Worm (Caenorhabditis elegans) whole organism, L2 larva: ENCODE measurements around the gene tmed-13.

Experiments used
- C34F6.9 ChIP-seq: fragments of 150-350 bp; optimal IDR thresholded peaks from 2 replicates; lab custom pipeline; 2014; ENCODE audit warnings: missing biosample characterization, missing genetic modification characterization
- F13H6.1 ChIP-seq: sonication (generic microtip); optimal IDR thresholded peaks from 2 replicates; lab custom pipeline; 2016; ENCODE audit warnings: missing genetic modification characterization, missing compliant biosample characterization
- Y55F3AM.14 ChIP-seq: fragments of 200-800 bp; sonication (Bioruptor generic); optimal IDR thresholded peaks from 2 replicates; lab custom pipeline; 2018; ENCODE audit warnings: mild to moderate bottlenecking, missing genetic modification characterization, missing compliant biosample characterization
- ama-1 ChIP-seq: fragments of 150-350 bp; optimal IDR thresholded peaks from 2 replicates; lab custom pipeline; 2018; ENCODE audit warnings: inconsistent platforms
- blmp-1 ChIP-seq: sonication (generic microtip); optimal IDR thresholded peaks from 2 replicates; lab custom pipeline; 2017; ENCODE audit warnings: missing genetic modification characterization, mild to moderate bottlenecking, missing compliant biosample characterization, antibody characterized with exemption, moderate library complexity; ENCODE audit not compliant: insufficient read depth
- ceh-82 ChIP-seq: fragments of 150-350 bp; optimal IDR thresholded peaks from 2 replicates; lab custom pipeline; 2014; ENCODE audit warnings: missing biosample characterization, missing genetic modification characterization
- crh-2 ChIP-seq: sonication (generic microtip); optimal IDR thresholded peaks from 2 replicates; lab custom pipeline; 2017; ENCODE audit warnings: missing biosample characterization, missing genetic modification characterization
- dmd-4 ChIP-seq: sonication (generic microtip); optimal IDR thresholded peaks from 2 replicates; lab custom pipeline; 2017; ENCODE audit warnings: missing biosample characterization, missing genetic modification characterization
- egl-27 ChIP-seq: sonication (generic microtip); optimal IDR thresholded peaks from 3 replicates; lab custom pipeline; 2017; ENCODE audit warnings: missing biosample characterization, missing genetic modification reagents, missing genetic modification characterization
- elt-3 ChIP-seq: sonication (generic microtip); optimal IDR thresholded peaks from 2 replicates; lab custom pipeline; 2017; ENCODE audit warnings: missing biosample characterization, missing genetic modification characterization
- fos-1 ChIP-seq: fragments of 150-350 bp; optimal IDR thresholded peaks from 2 replicates; lab custom pipeline; 2014; ENCODE audit warnings: missing biosample characterization, missing genetic modification characterization
- gmeb-1 ChIP-seq: fragments of 150-350 bp; optimal IDR thresholded peaks from 2 replicates; lab custom pipeline; 2014; ENCODE audit warnings: missing biosample characterization, missing genetic modification characterization
- lin-13 ChIP-seq: fragments of 150-350 bp; optimal IDR thresholded peaks from 2 replicates; lab custom pipeline; 2014; ENCODE audit warnings: missing biosample characterization, missing genetic modification reagents, missing genetic modification characterization
- lsy-2 ChIP-seq, 2 experiments: fragments of 150-350 bp in 1 of 2; sonication (generic microtip) in 1 of 2; optimal IDR thresholded peaks; 2 replicates each; lab custom pipeline; 2014 to 2017; ENCODE audit warnings: missing biosample characterization in 2 of 2, missing genetic modification characterization in 2 of 2
- mab-5 ChIP-seq: fragments of 150-350 bp; optimal IDR thresholded peaks from 2 replicates; lab custom pipeline; 2014; ENCODE audit warnings: missing biosample characterization, missing genetic modification characterization
- mbf-1 ChIP-seq: sonication (generic microtip); optimal IDR thresholded peaks from 2 replicates; lab custom pipeline; 2017; ENCODE audit warnings: missing biosample characterization, missing genetic modification characterization
- nhr-129 ChIP-seq: fragments of 150-350 bp; optimal IDR thresholded peaks from 2 replicates; lab custom pipeline; 2014; ENCODE audit warnings: missing biosample characterization, missing genetic modification characterization
- nhr-21 ChIP-seq: fragments of 150-350 bp; optimal IDR thresholded peaks from 2 replicates; lab custom pipeline; 2014; ENCODE audit warnings: missing biosample characterization, missing genetic modification characterization
- nhr-237 ChIP-seq: fragments of 150-350 bp; optimal IDR thresholded peaks from 2 replicates; lab custom pipeline; 2014; ENCODE audit warnings: missing biosample characterization, missing genetic modification characterization
- nhr-25 ChIP-seq: fragments of 150-350 bp; sonication (generic microtip); optimal IDR thresholded peaks from 3 replicates; lab custom pipeline; 2014; ENCODE audit warnings: missing biosample characterization, missing genetic modification characterization
- nhr-6 ChIP-seq: fragments of 150-350 bp; optimal IDR thresholded peaks from 2 replicates; lab custom pipeline; 2014; ENCODE audit warnings: missing biosample characterization, missing genetic modification characterization
- nhr-77 ChIP-seq: fragments of 150-350 bp; optimal IDR thresholded peaks from 2 replicates; lab custom pipeline; 2014; ENCODE audit warnings: missing biosample characterization, missing genetic modification characterization
- peb-1 ChIP-seq: fragments of 150-350 bp; optimal IDR thresholded peaks from 2 replicates; lab custom pipeline; 2014; ENCODE audit warnings: missing biosample characterization, missing genetic modification characterization
- sem-4 ChIP-seq: fragments of 150-350 bp; optimal IDR thresholded peaks from 2 replicates; lab custom pipeline; 2014; ENCODE audit warnings: missing biosample characterization, missing genetic modification reagents, missing genetic modification characterization
- skn-1 ChIP-seq: sonication (generic microtip); optimal IDR thresholded peaks from 2 replicates; lab custom pipeline; 2017; ENCODE audit warnings: missing biosample characterization, missing genetic modification characterization
- sma-3 ChIP-seq: sonication (generic microtip); optimal IDR thresholded peaks from 2 replicates; lab custom pipeline; 2016; ENCODE audit warnings: missing genetic modification reagents, missing genetic modification characterization, missing compliant biosample characterization
- sma-9 ChIP-seq, 2 experiments: fragments of 150-350 bp in 1 of 2; sonication (generic microtip) in 1 of 2; optimal IDR thresholded peaks; 2 replicates each; lab custom pipeline; 2014 to 2016; ENCODE audit warnings: missing genetic modification characterization in 2 of 2, mild to moderate bottlenecking in 1 of 2, missing biosample characterization in 1 of 2, missing compliant biosample characterization in 1 of 2, missing genetic modification reagents in 1 of 2, moderate library complexity in 1 of 2
- snpc-4 ChIP-seq: fragments of 150-350 bp; optimal IDR thresholded peaks from 2 replicates; lab custom pipeline; 2014; ENCODE audit warnings: missing biosample characterization, missing genetic modification characterization
- unc-39 ChIP-seq: fragments of 150-350 bp; optimal IDR thresholded peaks from 2 replicates; lab custom pipeline; 2014; ENCODE audit warnings: missing biosample characterization, missing genetic modification characterization
- unc-55 ChIP-seq: fragments of 150-350 bp; sonication (generic microtip); optimal IDR thresholded peaks from 3 replicates; lab custom pipeline; 2014; ENCODE audit warnings: missing biosample characterization, missing genetic modification reagents, missing genetic modification characterization
- unc-62 ChIP-seq: fragments of 150-350 bp; optimal IDR thresholded peaks from 2 replicates; lab custom pipeline; 2014; ENCODE audit warnings: missing biosample characterization, missing genetic modification reagents, missing genetic modification characterization
- zag-1 ChIP-seq: fragments of 150-350 bp; optimal IDR thresholded peaks from 2 replicates; lab custom pipeline; 2014; ENCODE audit warnings: missing biosample characterization, missing genetic modification characterization
- ztf-1 ChIP-seq: fragments of 200-800 bp; sonication (Bioruptor generic); conservative IDR thresholded peaks from 2 replicates; pipeline ENCODE4 v1.3.6; 2022; ENCODE audit warnings: missing genetic modification characterization, missing compliant biosample characterization
- ztf-11 ChIP-seq: sonication (generic microtip); optimal IDR thresholded peaks from 2 replicates; lab custom pipeline; 2017; ENCODE audit warnings: missing biosample characterization, missing genetic modification characterization
- ztf-4 ChIP-seq: fragments of 150-350 bp; optimal IDR thresholded peaks from 2 replicates; lab custom pipeline; 2014; ENCODE audit warnings: missing biosample characterization, missing genetic modification characterization

The tmed-13 gene

DNA sequence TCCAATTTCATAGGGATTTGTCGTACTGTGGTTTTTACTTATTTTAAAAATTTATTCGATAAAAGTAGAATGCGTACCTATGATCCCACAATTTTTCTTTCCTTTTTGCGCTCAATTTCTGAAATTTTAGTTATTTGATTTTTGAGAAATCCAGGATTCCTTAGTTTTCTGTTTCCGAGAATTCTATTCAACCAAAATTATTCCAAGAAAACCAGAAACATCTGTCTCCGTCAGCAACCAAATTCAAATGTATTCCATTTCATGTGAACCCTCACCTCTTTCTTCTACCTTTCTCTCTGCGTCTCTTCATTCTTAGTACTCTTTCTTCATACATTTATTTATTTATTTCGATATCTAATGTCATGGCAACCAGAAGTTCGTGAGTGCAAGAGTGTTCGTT lies 40.6 kb upstream of the tmed-13 start:
- TF ChIP-seq lin-13 (GFP tag; lab: Kevin White, UChicago) (no peak), gmeb-1 (tag; lab: Kevin White, UChicago) (no peak), mbf-1 (tag; lab: Kevin White, UChicago) (no peak), sem-4 (no peak), peb-1 (tag; lab: Kevin White, UChicago) (no peak), nhr-21 (tag; lab: Kevin White, UChicago) (no peak), ceh-82 (no peak), lsy-2 (tag; optimal IDR thresholded peaks at IDR 0.05; lab: Kevin White, UChicago) (no peak), unc-62 (GFP tag; lab: Kevin White, UChicago) (no peak), dmd-4 (no peak), Y55F3AM.14 (GFP tag; lab: Kevin White, UChicago) (no peak), unc-55 (GFP tag; lab: Kevin White, UChicago) (no peak), nhr-6 (tag; lab: Kevin White, UChicago) (no peak), elt-3 (tag; lab: Kevin White, UChicago) (no peak), unc-39 (tag; lab: Kevin White, UChicago) (no peak), egl-27 (tag; lab: Kevin White, UChicago) (no peak)
- TF ChIP-seq, all 48 proteins: peak for 0

DNA sequence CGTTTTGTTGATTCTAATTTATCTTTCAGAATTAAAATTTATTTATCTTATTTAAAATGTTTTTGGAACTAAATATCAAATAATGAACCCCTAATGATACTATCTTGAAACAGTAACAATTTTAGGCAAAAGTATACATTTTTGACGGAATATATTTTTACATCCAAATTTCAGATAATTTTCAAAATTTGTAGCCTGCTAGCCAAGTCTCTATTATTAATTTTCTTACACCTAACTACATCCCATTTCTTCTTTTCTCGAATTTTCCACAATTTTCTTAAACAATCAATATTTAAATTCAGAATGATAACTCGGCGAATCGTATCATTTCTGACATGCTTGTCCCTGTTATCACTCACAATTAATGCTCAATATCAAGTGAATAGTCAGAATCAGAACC lies 35.2 kb upstream of the tmed-13 start, which contains the start of gene pqn-89:
Gene pqn-89, plus strand, starts transcription at position 301 of the 400 bp plus-strand sequence.
- TF ChIP-seq ztf-11 (tag; lab: Kevin White, UChicago), result no peak
- TF ChIP-seq C34F6.9 (tag; lab: Kevin White, UChicago), result no peak
- TF ChIP-seq unc-62 (GFP tag; lab: Kevin White, UChicago), result no peak
- TF ChIP-seq Y55F3AM.14 (GFP tag; lab: Kevin White, UChicago), result no peak
- no peak for TF ChIP-seq zag-1 (tag; lab: Kevin White, UChicago)
- no peak for TF ChIP-seq snpc-4 (tag; lab: Kevin White, UChicago)
- no peak for TF ChIP-seq sma-9 (GFP tag; optimal IDR thresholded peaks at IDR 0.05; lab: Kevin White, UChicago)
- no peak for TF ChIP-seq sma-9 (tag; optimal IDR thresholded peaks at IDR 0.05; lab: Kevin White, UChicago)

DNA sequence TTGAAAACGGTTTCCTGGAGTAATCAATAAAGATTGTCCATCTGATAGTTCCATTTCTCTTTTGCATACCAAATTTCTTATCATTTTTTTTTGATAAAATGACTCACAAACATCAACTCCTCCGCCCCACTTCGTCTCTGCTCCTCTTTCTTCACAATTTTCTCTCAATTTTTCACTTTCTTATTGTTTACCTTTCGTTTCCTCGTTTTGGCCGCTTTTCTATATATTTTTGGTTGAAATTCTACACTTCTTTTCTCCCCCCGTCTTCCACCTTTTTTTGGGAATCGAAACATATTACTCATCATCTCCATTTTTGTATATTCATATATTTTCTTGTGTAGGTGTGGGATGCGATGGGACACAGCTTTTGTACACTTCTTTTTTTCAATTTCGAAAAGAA lies 31.5 kb upstream of the tmed-13 start:
- peak; percentile 30 for TF ChIP-seq gmeb-1 (tag; lab: Kevin White, UChicago)
- no peak for TF ChIP-seq nhr-237 (tag; lab: Kevin White, UChicago)
- no peak for TF ChIP-seq skn-1
- TF ChIP-seq ztf-1 (GFP tag; lab: Robert Waterston, UW), result no peak
- peak; percentile 32 for TF ChIP-seq crh-2
- TF ChIP-seq fos-1, result peak; percentile 95
- peak; percentile 16 for TF ChIP-seq F13H6.1

- TF ChIP-seq nhr-25 (no peak), sma-3 (peak; percentile 12), crh-2 (peak; percentile 49), F13H6.1 (peak; percentile 81), sma-9 (GFP tag; optimal IDR thresholded peaks at IDR 0.05; lab: Kevin White, UChicago) (peak; percentile 55), sma-9 (tag; optimal IDR thresholded peaks at IDR 0.05; lab: Kevin White, UChicago) (no peak), blmp-1 (no peak), nhr-129 (peak; percentile 76), fos-1 (peak; percentile 20), gmeb-1 (tag; lab: Kevin White, UChicago) (peak; percentile 35)
Measured at ce11 chrIV:6500843-6501242, 29.7 kb upstream of the tmed-13 start.

DNA sequence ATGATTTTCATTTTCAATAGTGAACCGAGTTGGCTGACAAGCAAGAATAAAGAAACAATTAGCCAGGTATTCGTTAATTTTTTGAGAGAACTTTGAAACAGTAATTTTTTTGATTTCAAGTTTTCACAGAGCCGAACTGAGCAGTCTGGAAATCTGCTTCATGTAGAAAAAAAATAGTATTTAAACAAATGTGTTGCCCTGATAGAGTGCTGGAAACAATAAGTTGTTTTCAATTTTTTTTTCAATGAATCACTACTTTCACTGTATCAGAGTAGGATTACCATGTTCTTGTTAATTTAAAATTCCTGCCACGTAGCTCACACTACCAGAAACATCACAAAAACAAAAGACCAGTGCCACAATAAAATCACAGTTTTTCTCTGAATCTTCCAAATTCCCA lies 29.2 kb upstream of the tmed-13 start:
- TF ChIP-seq ama-1 (lab: Kevin White, UChicago), result no peak
- no peak for TF ChIP-seq sma-3
- no peak for TF ChIP-seq nhr-77 (tag; lab: Kevin White, UChicago)
- no peak for TF ChIP-seq F13H6.1
- TF ChIP-seq ztf-4 (tag; lab: Kevin White, UChicago), result no peak
- TF ChIP-seq unc-62 (GFP tag; lab: Kevin White, UChicago), result no peak
- no peak for TF ChIP-seq blmp-1
- no peak for TF ChIP-seq Y55F3AM.14 (GFP tag; lab: Kevin White, UChicago)
- TF ChIP-seq peb-1 (tag; lab: Kevin White, UChicago), result no peak
- no peak for TF ChIP-seq mbf-1 (tag; lab: Kevin White, UChicago)
- no peak for TF ChIP-seq mab-5 (tag; lab: Kevin White, UChicago)
- no peak for TF ChIP-seq egl-27 (tag; lab: Kevin White, UChicago)
- no peak for TF ChIP-seq nhr-25
- TF ChIP-seq ztf-1 (GFP tag; lab: Robert Waterston, UW), result no peak
- TF ChIP-seq, all 48 proteins: peak for 0
